Fruit fly (Drosophila melanogaster) whole organism, pupa: ENCODE measurements around the gene GC1.

Experiments used
- CG10348 ChIP-seq: fragments of 200-800 bp; sonication (Bioruptor generic); IDR thresholded peaks from 2 replicates; pipeline ENCODE4 v1.3.6; 2022; ENCODE audit warnings: missing biosample characterization, missing genetic modification characterization
- CG12605 ChIP-seq: fragments of 200-800 bp; sonication (Bioruptor generic); IDR thresholded peaks from 2 replicates; pipeline ENCODE4 v1.3.6; 2022; ENCODE audit warnings: missing biosample characterization, missing genetic modification characterization
- CG13204 ChIP-seq: fragments of 200-800 bp; sonication (Bioruptor generic); optimal IDR thresholded peaks from 2 replicates; lab custom pipeline; 2018; ENCODE audit warnings: missing biosample characterization, mild to moderate bottlenecking, missing genetic modification characterization, moderate library complexity
- CG14655 ChIP-seq: fragments of 200-800 bp; sonication (Bioruptor generic); optimal IDR thresholded peaks from 3 replicates; lab custom pipeline; 2017; ENCODE audit warnings: mild to moderate bottlenecking, missing biosample characterization, missing genetic modification reagents, missing genetic modification characterization
- CG15710 ChIP-seq: fragments of 200-800 bp; sonication (Bioruptor generic); optimal IDR thresholded peaks from 2 replicates; lab custom pipeline; 2018; ENCODE audit warnings: missing biosample characterization, mild to moderate bottlenecking, missing genetic modification characterization, moderate library complexity
- CG17806 ChIP-seq: fragments of 200-800 bp; sonication (Bioruptor generic); optimal IDR thresholded peaks from 2 replicates; lab custom pipeline; 2018; ENCODE audit warnings: missing biosample characterization, mild to moderate bottlenecking, missing genetic modification characterization, moderate library complexity
- CG32121 ChIP-seq: fragments of 200-800 bp; sonication (Bioruptor generic); IDR thresholded peaks from 2 replicates; pipeline ENCODE4 v1.3.6; 2022; ENCODE audit warnings: missing biosample characterization, missing genetic modification characterization
- CG34367 ChIP-seq: fragments of 200-800 bp; sonication (Bioruptor generic); optimal IDR thresholded peaks from 2 replicates; lab custom pipeline; 2018; ENCODE audit warnings: missing biosample characterization, mild to moderate bottlenecking, missing genetic modification characterization
- CG4496 ChIP-seq: fragments of 200-800 bp; sonication (Bioruptor generic); IDR thresholded peaks from 3 replicates; pipeline ENCODE4 v1.3.6; 2022; ENCODE audit warnings: missing biosample characterization, missing genetic modification characterization
- CG8159 ChIP-seq: fragments of 200-800 bp; sonication (Bioruptor generic); optimal IDR thresholded peaks from 3 replicates; lab custom pipeline; 2018; ENCODE audit warnings: missing biosample characterization, mild to moderate bottlenecking, missing genetic modification characterization, moderate library complexity
- CG8301 ChIP-seq: fragments of 200-800 bp; sonication (Bioruptor generic); optimal IDR thresholded peaks from 2 replicates; lab custom pipeline; 2018; ENCODE audit warnings: missing biosample characterization, mild to moderate bottlenecking, missing genetic modification characterization
- CG9948 ChIP-seq: fragments of 200-800 bp; sonication (Bioruptor generic); optimal IDR thresholded peaks from 2 replicates; lab custom pipeline; 2018; ENCODE audit warnings: missing biosample characterization, mild to moderate bottlenecking, missing genetic modification characterization, moderate library complexity
- D1 ChIP-seq: fragments of 200-800 bp; sonication (Bioruptor generic); optimal IDR thresholded peaks from 2 replicates; lab custom pipeline; 2018; ENCODE audit warnings: missing biosample characterization, mild to moderate bottlenecking, missing genetic modification characterization, moderate library complexity
- EcR ChIP-seq: fragments of 200-800 bp; sonication (Bioruptor generic); optimal IDR thresholded peaks from 3 replicates; lab custom pipeline; 2019; ENCODE audit warnings: missing biosample characterization, missing genetic modification characterization, mild to moderate bottlenecking, moderate library complexity, missing genetic modification reagents
- Ets98B ChIP-seq: fragments of 200-800 bp; sonication (Bioruptor generic); IDR thresholded peaks from 2 replicates; pipeline ENCODE4 v1.3.6; 2022; ENCODE audit warnings: missing biosample characterization, missing genetic modification characterization
- Pif1A ChIP-seq: fragments of 200-800 bp; sonication (Bioruptor generic); optimal IDR thresholded peaks from 3 replicates; lab custom pipeline; 2016; ENCODE audit warnings: missing biosample characterization, missing genetic modification characterization
- Pif1B ChIP-seq: fragments of 200-800 bp; sonication (Bioruptor generic); optimal IDR thresholded peaks from 3 replicates; lab custom pipeline; 2016; ENCODE audit warnings: missing biosample characterization, missing genetic modification characterization
- Snoo ChIP-seq: fragments of 200-800 bp; sonication (Bioruptor generic); optimal IDR thresholded peaks from 3 replicates; lab custom pipeline; 2017; ENCODE audit warnings: missing biosample characterization, mild to moderate bottlenecking, missing genetic modification characterization, inconsistent platforms
- fd96Ca ChIP-seq: fragments of 200-800 bp; sonication (Bioruptor generic); IDR thresholded peaks from 3 replicates; pipeline ENCODE4 v1.3.6; 2022; ENCODE audit warnings: missing biosample characterization, missing genetic modification characterization
- gl ChIP-seq: fragments of 200-800 bp; sonication (Bioruptor generic); optimal IDR thresholded peaks from 2 replicates; lab custom pipeline; 2018; ENCODE audit warnings: missing biosample characterization, mild to moderate bottlenecking, missing genetic modification characterization
- rn ChIP-seq: fragments of 200-800 bp; sonication (Bioruptor generic); IDR thresholded peaks from 2 replicates; pipeline ENCODE4 v1.3.6; 2022; ENCODE audit warnings: missing biosample characterization, missing genetic modification characterization

Gene GC1

DNA sequence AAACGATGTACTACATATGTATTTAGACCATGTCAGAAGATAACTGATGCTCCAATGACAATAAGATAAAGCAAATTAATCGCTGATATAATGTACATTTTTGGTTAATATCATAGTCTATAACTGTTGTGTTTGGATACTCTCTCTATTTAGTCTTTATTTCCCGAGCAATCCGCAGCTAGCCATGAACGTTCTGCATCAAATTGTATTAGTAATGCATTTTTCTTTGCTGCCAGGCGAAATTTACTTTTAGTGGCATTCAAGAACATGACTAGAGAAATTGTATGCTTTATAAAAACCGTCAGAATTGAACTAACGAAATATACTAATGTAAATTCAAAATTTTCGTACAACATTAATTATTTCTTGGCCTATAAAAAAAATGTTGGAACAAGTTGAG lies 3.9 kb downstream of the GC1 start, which contains the start of gene GC2:
GC2 (plus strand) TSS at position 301 of the 400 bp plus-strand sequence.
- no peak for TF ChIP-seq CG8159 (tag; lab: Kevin White, UChicago)
- no peak for TF ChIP-seq CG10348 (GFP tag; lab: Robert Waterston, UW)
- TF ChIP-seq CG14655, result no peak
- no peak for TF ChIP-seq Ets98B (GFP tag; lab: Robert Waterston, UW)
- TF ChIP-seq rn (GFP tag; lab: Robert Waterston, UW), result no peak
- TF ChIP-seq D1 (tag; lab: Kevin White, UChicago), result no peak
- no peak for TF ChIP-seq CG15710
- TF ChIP-seq CG9948 (tag; lab: Kevin White, UChicago), result no peak
- no peak for TF ChIP-seq Snoo
- no peak for TF ChIP-seq CG34367
- TF ChIP-seq gl (tag; lab: Kevin White, UChicago), result no peak
- TF ChIP-seq CG4496 (GFP tag; lab: Robert Waterston, UW), result no peak
- no peak for TF ChIP-seq fd96Ca (GFP tag; lab: Robert Waterston, UW)
- no peak for TF ChIP-seq CG32121 (GFP tag; lab: Robert Waterston, UW)
- no peak for TF ChIP-seq CG12605 (GFP tag; lab: Robert Waterston, UW)
- no peak for TF ChIP-seq CG13204
- TF ChIP-seq Pif1B (GFP tag; lab: Kevin White, UChicago), result no peak
- no peak for TF ChIP-seq EcR (GFP tag; lab: Kevin White, UChicago)
- TF ChIP-seq, all 21 proteins: peak for 0

DNA sequence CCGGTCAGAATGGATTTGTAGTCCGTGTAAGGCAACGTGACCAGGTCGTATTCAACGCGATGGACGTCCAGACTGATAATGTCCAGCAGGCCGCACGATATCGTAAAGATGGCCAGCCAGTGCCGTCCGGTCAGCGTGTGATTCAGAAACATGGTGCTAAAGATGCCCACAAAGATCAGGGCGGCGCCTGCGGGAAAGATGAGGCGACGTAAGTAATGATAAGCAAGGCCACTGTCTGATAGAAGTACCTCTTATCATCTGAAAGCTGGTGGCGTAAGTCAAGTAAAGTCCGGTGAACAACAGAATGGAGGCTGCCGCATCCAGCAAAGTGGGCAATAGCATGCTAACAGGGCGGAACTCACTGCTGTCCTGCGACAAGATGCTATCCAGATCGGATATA lies 6.3 kb downstream of the GC1 start:
- TF ChIP-seq fd96Ca (GFP tag; lab: Robert Waterston, UW), result no peak
- TF ChIP-seq EcR (GFP tag; lab: Kevin White, UChicago), result peak; percentile 24

DNA sequence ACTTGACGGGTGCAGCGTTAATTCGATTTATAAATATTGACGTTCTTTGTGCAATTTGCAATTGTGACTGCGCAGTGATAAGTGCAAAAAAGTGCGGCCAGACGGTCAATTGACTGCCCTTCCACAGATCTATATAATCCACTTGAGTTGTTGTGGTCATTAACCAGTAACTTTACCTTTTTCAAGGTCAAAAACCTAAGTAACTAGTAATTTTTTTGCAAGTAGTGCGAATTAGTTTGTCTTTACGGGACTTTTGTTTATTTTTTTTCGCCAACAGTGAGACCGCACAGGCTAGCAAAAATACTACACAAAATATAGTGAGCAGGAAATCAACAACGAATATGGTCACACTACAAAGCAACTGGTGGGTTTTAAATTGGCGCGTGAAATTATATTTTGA lies 7.1 kb downstream of the GC1 start, which contains the start of gene Tango9:
Tango9 (minus strand) TSS at position 280 of the 400 bp plus-strand sequence.
- TF ChIP-seq CG8301 (tag; lab: Kevin White, UChicago) (no peak), CG4496 (GFP tag; lab: Robert Waterston, UW) (no peak), CG14655 (no peak), CG32121 (GFP tag; lab: Robert Waterston, UW) (no peak), gl (tag; lab: Kevin White, UChicago) (peak; percentile 63), Ets98B (GFP tag; lab: Robert Waterston, UW) (peak; percentile 36; the same call in 1 of the 2 replicates), Pif1A (GFP tag; lab: Kevin White, UChicago) (no peak), CG8159 (tag; lab: Kevin White, UChicago) (peak; percentile 45), fd96Ca (GFP tag; lab: Robert Waterston, UW) (no peak), CG34367 (peak; percentile 41), rn (GFP tag; lab: Robert Waterston, UW) (no peak), D1 (tag; lab: Kevin White, UChicago) (no peak), CG9948 (tag; lab: Kevin White, UChicago) (peak; percentile 23), Pif1B (GFP tag; lab: Kevin White, UChicago) (no peak), CG10348 (GFP tag; lab: Robert Waterston, UW) (no peak), CG15710 (peak; percentile 5), CG17806 (peak; percentile 11), EcR (GFP tag; lab: Kevin White, UChicago) (peak; percentile 73), Snoo (peak; percentile 68), CG12605 (GFP tag; lab: Robert Waterston, UW) (peak; percentile 74), CG13204 (no peak)

DNA sequence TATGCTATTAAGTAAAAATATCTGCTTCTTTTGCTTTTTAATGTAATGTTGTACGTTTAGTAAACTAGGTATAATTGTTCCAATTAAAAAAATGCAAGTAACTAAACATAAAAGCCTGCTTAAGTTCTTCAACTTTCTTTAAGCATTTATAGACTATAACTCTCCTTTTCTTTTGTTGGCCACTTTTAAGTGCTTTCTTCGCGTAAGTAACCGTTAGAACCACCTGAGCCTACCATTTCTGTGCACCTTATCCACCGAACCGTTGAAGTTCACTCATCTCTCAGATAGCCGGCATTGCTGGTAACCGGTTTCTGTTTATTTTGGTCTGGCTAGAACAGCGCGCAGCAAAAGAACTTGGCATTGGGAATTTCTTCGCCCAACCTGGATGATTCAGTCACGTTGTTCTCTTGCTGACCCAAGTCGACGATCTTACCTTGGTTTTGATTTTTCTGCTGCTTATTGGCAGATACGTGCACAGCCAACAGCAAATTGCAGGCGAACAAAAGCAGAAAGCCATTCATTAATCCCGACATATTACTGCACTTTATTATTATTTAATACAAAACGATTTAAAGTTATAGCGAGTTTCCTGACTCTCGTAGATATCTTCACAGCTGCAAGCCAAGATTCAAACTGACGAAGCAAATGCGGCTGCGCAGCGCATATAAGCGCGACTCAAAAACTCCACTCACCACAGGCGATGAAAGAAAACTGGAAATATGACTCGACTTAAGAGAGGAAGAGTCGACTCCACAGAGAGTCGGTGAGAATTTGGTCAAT lies 9.2 kb downstream of the GC1 start, which contains the start of gene CG10005:
CG10005 (minus strand) TSS at position 642 of the 780 bp plus-strand sequence.
- peak; percentile 95 for TF ChIP-seq EcR (GFP tag; lab: Kevin White, UChicago)
- no peak for TF ChIP-seq CG17806
- peak; percentile 30; the same call in 1 of the 2 replicates for TF ChIP-seq Ets98B (GFP tag; lab: Robert Waterston, UW)
- TF ChIP-seq Pif1B (GFP tag; lab: Kevin White, UChicago), result peak; percentile 25
- TF ChIP-seq Snoo, result no peak
- no peak for TF ChIP-seq gl (tag; lab: Kevin White, UChicago)
- TF ChIP-seq rn (GFP tag; lab: Robert Waterston, UW), result no peak
- no peak for TF ChIP-seq CG8301 (tag; lab: Kevin White, UChicago)
- TF ChIP-seq Pif1A (GFP tag; lab: Kevin White, UChicago), result no peak
- no peak for TF ChIP-seq CG4496 (GFP tag; lab: Robert Waterston, UW)

DNA sequence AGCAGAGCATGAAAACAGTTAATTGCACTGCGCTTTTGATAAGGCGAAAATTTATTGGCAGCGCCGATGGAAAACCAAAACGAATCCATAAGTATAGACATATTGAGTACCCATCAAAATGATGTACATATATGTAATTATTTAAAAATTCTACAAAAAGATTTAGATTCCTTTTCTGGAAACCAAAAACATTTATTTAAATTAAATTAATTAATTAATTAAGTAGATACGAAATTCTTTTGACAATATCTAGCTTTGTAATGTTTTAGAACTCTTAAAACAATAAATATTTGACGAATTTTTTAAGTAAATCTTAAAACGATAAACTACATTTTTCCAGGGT lies 9.8 kb downstream of the GC1 start:
- TF ChIP-seq gl (tag; lab: Kevin White, UChicago) (no peak), CG9948 (tag; lab: Kevin White, UChicago) (peak; percentile 28), D1 (tag; lab: Kevin White, UChicago) (peak; percentile 18), CG14655 (peak; percentile 41), CG17806 (peak; percentile 7), Snoo (no peak), EcR (GFP tag; lab: Kevin White, UChicago) (no peak), CG8301 (tag; lab: Kevin White, UChicago) (peak; percentile 21), CG8159 (tag; lab: Kevin White, UChicago) (peak; percentile 31), Pif1B (GFP tag; lab: Kevin White, UChicago) (no peak), CG10348 (GFP tag; lab: Robert Waterston, UW) (no peak), CG12605 (GFP tag; lab: Robert Waterston, UW) (0 out of 2 replicates have a peak, but pooled peaks have one; percentile 31), CG32121 (GFP tag; lab: Robert Waterston, UW) (no peak), CG34367 (no peak)
